Worm (Caenorhabditis elegans) whole organism, midembryonic: Measurements from ENCODE around the gene C53B7.3.
"Not testable (repeated sequence)": the region's sequence is repeated elsewhere in the genome, so short reads cannot be mapped to it uniquely, and the experiment has no call there.

Source experiments
- T22C8.4 ChIP-seq: fragments of 200-800 bp; sonication (Bioruptor generic); IDR thresholded peaks from 2 replicates; pipeline ENCODE4 v1.3.6; 2022; ENCODE audit warnings: missing genetic modification characterization, missing compliant biosample characterization
- cog-1 ChIP-seq: sonication (generic microtip); optimal IDR thresholded peaks from 2 replicates; lab custom pipeline; 2016; ENCODE audit warnings: missing genetic modification characterization, missing compliant biosample characterization
- flt-1 ChIP-seq: fragments of 200-800 bp; sonication (Bioruptor generic); IDR thresholded peaks from 2 replicates; pipeline ENCODE4 v1.3.6; 2022; ENCODE audit warnings: missing genetic modification characterization, missing compliant biosample characterization
- klf-2 ChIP-seq: fragments of 200-800 bp; sonication (Bioruptor generic); conservative IDR thresholded peaks from 2 replicates; pipeline ENCODE4 v1.3.6; 2022; ENCODE audit warnings: missing genetic modification reagents, missing genetic modification characterization, missing compliant biosample characterization
- med-1 ChIP-seq: sonication (generic microtip); optimal IDR thresholded peaks from 2 replicates; lab custom pipeline; 2017; ENCODE audit warnings: missing genetic modification characterization, mild to moderate bottlenecking, missing compliant biosample characterization, antibody characterized with exemption, missing genetic modification reagents; ENCODE audit not compliant: insufficient read depth
- ref-1 ChIP-seq: fragments of 200-800 bp; sonication (Bioruptor generic); conservative IDR thresholded peaks from 2 replicates; pipeline ENCODE4 v1.3.6; 2022; ENCODE audit warnings: missing genetic modification reagents, missing genetic modification characterization, missing compliant biosample characterization
- tab-1 ChIP-seq: fragments of 200-800 bp; sonication (Bioruptor generic); IDR thresholded peaks from 2 replicates; pipeline ENCODE4 v1.3.6; 2022; ENCODE audit warnings: missing genetic modification characterization, missing compliant biosample characterization
- ztf-23 ChIP-seq: fragments of 200-800 bp; sonication (Bioruptor generic); IDR thresholded peaks from 2 replicates; pipeline ENCODE4 v1.3.6; 2022; ENCODE audit warnings: missing genetic modification reagents, missing genetic modification characterization, missing compliant biosample characterization
- ztf-29 ChIP-seq: fragments of 200-800 bp; sonication (Bioruptor generic); IDR thresholded peaks from 2 replicates; pipeline ENCODE4 v1.3.6; 2022; ENCODE audit warnings: missing genetic modification reagents, missing genetic modification characterization, missing compliant biosample characterization

C53B7.3 gene

ce11 chrX:6865839-6866238 is 21.3 kb downstream of the C53B7.3 start, which contains the start of gene odr-10:
Gene odr-10, minus strand, starts transcription at chrX:6865939.
- TF ChIP-seq med-1 (no peak), ztf-29 (no peak), T22C8.4 (GFP tag; lab: Robert Waterston, UW) (no peak), klf-2 (GFP tag; lab: Robert Waterston, UW) (no peak), flt-1 (GFP tag; lab: Robert Waterston, UW) (no peak), tab-1 (GFP tag; lab: Robert Waterston, UW) (no peak), ref-1 (GFP tag; lab: Robert Waterston, UW) (no peak), ztf-23 (GFP tag; lab: Robert Waterston, UW) (no peak), cog-1 (no peak)

- TF ChIP-seq ztf-29: no peak
- TF ChIP-seq T22C8.4 (GFP tag; lab: Robert Waterston, UW): no peak
- no peak for TF ChIP-seq ref-1 (GFP tag; lab: Robert Waterston, UW)
- TF ChIP-seq med-1: no peak
- no peak for TF ChIP-seq flt-1 (GFP tag; lab: Robert Waterston, UW)
- no peak for TF ChIP-seq ztf-23 (GFP tag; lab: Robert Waterston, UW)
- no peak for TF ChIP-seq cog-1
- no peak for TF ChIP-seq klf-2 (GFP tag; lab: Robert Waterston, UW)
- no peak for TF ChIP-seq tab-1 (GFP tag; lab: Robert Waterston, UW)
Measured at ce11 chrX:6866900-6867299, 22.3 kb downstream of the C53B7.3 start.

- TF ChIP-seq ztf-23 (GFP tag; lab: Robert Waterston, UW): 0 out of 2 replicates have a peak, but pooled peaks have one; percentile 63
- peak; percentile 37 for TF ChIP-seq cog-1
- 0 out of 2 replicates have a peak, but pooled peaks have one; percentile 38 for TF ChIP-seq klf-2 (GFP tag; lab: Robert Waterston, UW)
- peak; percentile 69; the same call in 1 of the 2 replicates for TF ChIP-seq tab-1 (GFP tag; lab: Robert Waterston, UW)
- TF ChIP-seq T22C8.4 (GFP tag; lab: Robert Waterston, UW): no peak
- peak; percentile 20; the same call in 1 of the 2 replicates for TF ChIP-seq ztf-29
- no peak; the same call in 1 of the 2 replicates for TF ChIP-seq flt-1 (GFP tag; lab: Robert Waterston, UW)
Measured at ce11 chrX:6867707-6868106, 23.2 kb downstream of the C53B7.3 start.

- not testable (repeated sequence) for TF ChIP-seq ztf-23 (GFP tag; lab: Robert Waterston, UW); T22C8.4 (GFP tag; lab: Robert Waterston, UW); cog-1
Measured at ce11 chrX:6868669-6869068, 24.1 kb downstream of the C53B7.3 start, which contains the start of gene C53B7.6. Gene C53B7.6, minus strand, starts transcription at chrX:6868769.

- TF ChIP-seq klf-2 (GFP tag; lab: Robert Waterston, UW) (no peak), flt-1 (GFP tag; lab: Robert Waterston, UW) (no peak), med-1 (no peak), tab-1 (GFP tag; lab: Robert Waterston, UW) (no peak), ztf-23 (GFP tag; lab: Robert Waterston, UW) (no peak), ref-1 (GFP tag; lab: Robert Waterston, UW) (no peak), cog-1 (no peak), T22C8.4 (GFP tag; lab: Robert Waterston, UW) (no peak), ztf-29 (no peak)
Measured at ce11 chrX:6874723-6875122, 30.2 kb downstream of the C53B7.3 start, which contains the start of gene F41C6.4. Gene F41C6.4, minus strand, starts transcription at chrX:6874823.

ce11 chrX:6875273-6875672 is 30.7 kb downstream of the C53B7.3 start:
- TF ChIP-seq ztf-23 (GFP tag; lab: Robert Waterston, UW) (no peak), flt-1 (GFP tag; lab: Robert Waterston, UW) (no peak), tab-1 (GFP tag; lab: Robert Waterston, UW) (no peak), T22C8.4 (GFP tag; lab: Robert Waterston, UW) (no peak), ref-1 (GFP tag; lab: Robert Waterston, UW) (no peak), cog-1 (no peak), klf-2 (GFP tag; lab: Robert Waterston, UW) (no peak), ztf-29 (no peak), med-1 (no peak)

ce11 chrX:6877436-6877835 is 32.9 kb downstream of the C53B7.3 start, which contains the start of gene col-173:
Gene col-173, minus strand, starts transcription at chrX:6877536.
- TF ChIP-seq cog-1 (no peak), med-1 (no peak), ref-1 (GFP tag; lab: Robert Waterston, UW) (no peak)

ce11 chrX:6881795-6882194 is 37.2 kb downstream of the C53B7.3 start, which contains the start of gene F41C6.6:
Gene F41C6.6, minus strand, starts transcription at chrX:6881895.
- not testable (repeated sequence) for TF ChIP-seq flt-1, ref-1, klf-2 (GFP tag; lab: Robert Waterston, UW)

- TF ChIP-seq ztf-23 (GFP tag; lab: Robert Waterston, UW) (no peak), klf-2 (GFP tag; lab: Robert Waterston, UW) (no peak), flt-1 (GFP tag; lab: Robert Waterston, UW) (no peak), cog-1 (no peak), tab-1 (GFP tag; lab: Robert Waterston, UW) (no peak), ref-1 (GFP tag; lab: Robert Waterston, UW) (no peak), T22C8.4 (GFP tag; lab: Robert Waterston, UW) (no peak), med-1 (no peak), ztf-29 (no peak)
Measured at ce11 chrX:6884439-6884838, 39.9 kb downstream of the C53B7.3 start.

ce11 chrX:6885227-6885853 is 40.8 kb downstream of the C53B7.3 start, which contains the start of gene F41C6.7:
Gene F41C6.7, minus strand, starts transcription at chrX:6885277.
- TF ChIP-seq ztf-23 (GFP tag; lab: Robert Waterston, UW) (no peak), ztf-29 (no peak), T22C8.4 (GFP tag; lab: Robert Waterston, UW) (no peak), cog-1 (no peak), klf-2 (GFP tag; lab: Robert Waterston, UW) (no peak), med-1 (no peak)
